Fruit fly (Drosophila melanogaster): Measurements from ENCODE around the gene Naa40.

Gene Naa40

dm6 chr3R:29711434-29711833 is 13.3 kb downstream of the Naa40 start (continued):
- no peak for TF ChIP-seq Poxn (GFP tag; IDR thresholded peaks at IDR 0.05)
- no peak for TF ChIP-seq E2f1 (GFP tag; IDR thresholded peaks at IDR 0.05)
- no peak for TF ChIP-seq CG6254 (GFP tag; optimal IDR thresholded peaks at IDR 0.05)
- TF ChIP-seq jing (GFP tag; optimal IDR thresholded peaks at IDR 0.05) = no peak
- TF ChIP-seq CG13624 (GFP tag; optimal IDR thresholded peaks at IDR 0.05) = no peak
- peak; percentile 14 for TF ChIP-seq CG2712 (tag; optimal IDR thresholded peaks at IDR 0.05)
- TF ChIP-seq Fer3 (tag; optimal IDR thresholded peaks at IDR 0.05) = no peak
- peak; percentile 11 for TF ChIP-seq az2 (GFP tag; optimal IDR thresholded peaks at IDR 0.05)
- TF ChIP-seq mam (GFP tag; optimal IDR thresholded peaks at IDR 0.05) = no peak
- TF ChIP-seq pfk (GFP tag; optimal IDR thresholded peaks at IDR 0.05) = no peak
- no peak for TF ChIP-seq B-H2 (GFP tag; optimal IDR thresholded peaks at IDR 0.05)
- TF ChIP-seq CG32532 (GFP tag; IDR thresholded peaks at IDR 0.05) = no peak
- peak; percentile 5 for TF ChIP-seq CG9727 (GFP tag; optimal IDR thresholded peaks at IDR 0.05)
- no peak for TF ChIP-seq tll (GFP tag; optimal IDR thresholded peaks at IDR 0.05)
- no peak for TF ChIP-seq CG10959 (GFP tag; IDR thresholded peaks at IDR 0.05)
- no peak for TF ChIP-seq CG14860 (GFP tag; IDR thresholded peaks at IDR 0.05; ENCODE audit: partially characterized antibody)
- no peak for TF ChIP-seq CG8359 (GFP tag; optimal IDR thresholded peaks at IDR 0.05; ENCODE audit: borderline replicate concordance)
- TF ChIP-seq fd64A (GFP tag; optimal IDR thresholded peaks at IDR 0.05) = no peak
- TF ChIP-seq ttk (GFP tag; IDR thresholded peaks at IDR 0.05) = peak; percentile 41; the same call in 1 of the 2 replicates
- no peak for TF ChIP-seq Tbp (GFP tag; optimal IDR thresholded peaks at IDR 0.05)

DNA sequence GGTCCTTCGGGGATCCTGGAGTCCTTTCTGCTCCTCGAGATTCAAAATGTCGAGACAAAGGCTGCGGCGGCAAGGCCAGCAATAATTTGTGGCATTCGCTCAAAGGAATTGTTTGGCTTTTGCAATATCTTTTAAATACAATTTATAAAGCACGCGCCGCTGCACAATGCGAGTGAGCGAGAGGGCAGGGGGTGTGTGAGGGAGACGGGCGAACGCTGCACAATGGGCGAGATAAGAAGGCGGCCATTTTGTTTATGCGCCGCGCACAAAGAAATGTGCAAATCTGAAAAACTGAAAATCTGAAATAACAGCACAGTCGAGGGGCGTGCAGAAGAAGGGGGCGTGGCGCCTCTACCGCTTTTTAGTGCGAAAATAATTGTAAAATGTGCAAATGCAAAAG is 16.4 kb downstream of the Naa40 start:
- TF ChIP-seq Nf-YC (tag; optimal IDR thresholded peaks at IDR 0.05) (peak; percentile 41), CG1832 (GFP tag; optimal IDR thresholded peaks at IDR 0.05) (peak; percentile 50), sens (GFP tag) (peak; percentile 44), CG8290 (GFP tag; optimal IDR thresholded peaks at IDR 0.05) (no peak), CG8290 (tag; optimal IDR thresholded peaks at IDR 0.05) (no peak), ewg (GFP tag; optimal IDR thresholded peaks at IDR 0.05) (peak; percentile 27), Nf-YB (GFP tag; optimal IDR thresholded peaks at IDR 0.05) (peak; percentile 9), sens-2 (GFP tag; IDR thresholded peaks at IDR 0.05) (no peak), corto (GFP tag; optimal IDR thresholded peaks at IDR 0.05) (no peak), phol (tag; optimal IDR thresholded peaks at IDR 0.05) (peak; percentile 7)

dm6 chr3R:29707258-29707657 is 17.5 kb downstream of the Naa40 start:
- TF ChIP-seq CG6683 (GFP tag; optimal IDR thresholded peaks at IDR 0.05) = no peak
- no peak for TF ChIP-seq CG10321 (GFP tag; IDR thresholded peaks at IDR 0.05)
- no peak for TF ChIP-seq CG1603 (tag; optimal IDR thresholded peaks at IDR 0.05)
- TF ChIP-seq dm (GFP tag; optimal IDR thresholded peaks at IDR 0.05) = no peak
- TF ChIP-seq HLH4C (GFP tag; IDR thresholded peaks at IDR 0.05; ENCODE audit: partially characterized antibody) = no peak
- TF ChIP-seq Scr (GFP tag; IDR thresholded peaks at IDR 0.05; ENCODE audit: partially characterized antibody) = no peak
- TF ChIP-seq Fer1 (GFP tag; optimal IDR thresholded peaks at IDR 0.05) = no peak
- TF ChIP-seq dimm (GFP tag; IDR thresholded peaks at IDR 0.05) = no peak
- TF ChIP-seq Chrac-16 (GFP tag; optimal IDR thresholded peaks at IDR 0.05) = no peak
- no peak for TF ChIP-seq CG1529 (GFP tag; optimal IDR thresholded peaks at IDR 0.05)
- peak; percentile 72 for TF ChIP-seq Hey (tag; optimal IDR thresholded peaks at IDR 0.05)
- TF ChIP-seq ind (GFP tag; optimal IDR thresholded peaks at IDR 0.05) = no peak
- no peak for TF ChIP-seq so (GFP tag; IDR thresholded peaks at IDR 0.05)
- TF ChIP-seq CG2712 (tag; optimal IDR thresholded peaks at IDR 0.05) = no peak
- TF ChIP-seq peb (GFP tag; IDR thresholded peaks at IDR 0.05) = no peak
- TF ChIP-seq oc (tag; optimal IDR thresholded peaks at IDR 0.05) = peak; percentile 70
- peak; percentile 55; the same call in 1 of the 2 replicates for TF ChIP-seq CG4360 (GFP tag; IDR thresholded peaks at IDR 0.05)
- TF ChIP-seq inv (GFP tag; IDR thresholded peaks at IDR 0.05; ENCODE audit: partially characterized antibody) = no peak
